Worm (Caenorhabditis elegans): ENCODE results near the gene cyp-13A3.

cyp-13A3 gene

ce11 chrII:9793197-9793596, at the start of gene cyp-13A3:
cyp-13A3 (minus strand) TSS chrII:9793297.
- TF ChIP-seq pha-4 (tag; optimal IDR thresholded peaks at IDR 0.05) (no peak), nhr-237 (tag; optimal IDR thresholded peaks at IDR 0.05) (no peak), ztf-4 (tag; optimal IDR thresholded peaks at IDR 0.05) (no peak), snpc-4 (tag; optimal IDR thresholded peaks at IDR 0.05) (no peak), ceh-9 (tag; optimal IDR thresholded peaks at IDR 0.05) (no peak), daf-12 (tag; optimal IDR thresholded peaks at IDR 0.05) (no peak), fos-1 (tag; optimal IDR thresholded peaks at IDR 0.05) (no peak), elt-2 (tag; optimal IDR thresholded peaks at IDR 0.05) (no peak), nhr-76 (tag; optimal IDR thresholded peaks at IDR 0.05) (no peak), nhr-77 (tag; optimal IDR thresholded peaks at IDR 0.05) (no peak), mdl-1 (tag; optimal IDR thresholded peaks at IDR 0.05) (no peak)

ce11 chrII:9841985-9842505, 48.9 kb upstream of the cyp-13A3 start, which contains the start of gene rnh-1.2:
rnh-1.2 (minus strand) TSS chrII:9842035.
- no peak for TF ChIP-seq skn-1 (tag; optimal IDR thresholded peaks at IDR 0.05)
- TF ChIP-seq nhr-76 (tag; optimal IDR thresholded peaks at IDR 0.05), result no peak
- TF ChIP-seq lin-15B (tag; optimal IDR thresholded peaks at IDR 0.05), result no peak
- TF ChIP-seq nhr-11 (tag; optimal IDR thresholded peaks at IDR 0.05), result no peak
- no peak for TF ChIP-seq lin-39 (tag; optimal IDR thresholded peaks at IDR 0.05)

- TF ChIP-seq lin-15B (tag; optimal IDR thresholded peaks at IDR 0.05), result no peak
- no peak for TF ChIP-seq ceh-16 (tag; optimal IDR thresholded peaks at IDR 0.05)
- TF ChIP-seq jun-1 (tag; optimal IDR thresholded peaks at IDR 0.05), result no peak
- TF ChIP-seq unc-62 (GFP tag; optimal IDR thresholded peaks at IDR 0.05), result no peak
- no peak for TF ChIP-seq fos-1 (tag; optimal IDR thresholded peaks at IDR 0.05)
- no peak for TF ChIP-seq R02D3.7 (tag; optimal IDR thresholded peaks at IDR 0.05)
Observed at ce11 chrII:9840313-9840712, 47.2 kb upstream of the cyp-13A3 start, which contains the start of gene ZK938.11. ZK938.11 (minus strand) TSS chrII:9840413.

ce11 chrII:9838260-9838935, 45.3 kb upstream of the cyp-13A3 start, which contains the start of gene arrd-4:
arrd-4 (minus strand) TSS chrII:9838310.
- TF ChIP-seq sea-2 (GFP tag; optimal IDR thresholded peaks at IDR 0.05) (no peak), nhr-11 (tag; optimal IDR thresholded peaks at IDR 0.05) (peak; percentile 86)

ce11 chrII:9835958-9836357, 42.9 kb upstream of the cyp-13A3 start:
- no peak for TF ChIP-seq lin-39 (tag; optimal IDR thresholded peaks at IDR 0.05)
- no peak for TF ChIP-seq nfya-1 (tag; optimal IDR thresholded peaks at IDR 0.05; ENCODE audit: insufficient read depth)
- no peak for TF ChIP-seq nhr-12 (tag; optimal IDR thresholded peaks at IDR 0.05)
- no peak for TF ChIP-seq nhr-23 (tag; optimal IDR thresholded peaks at IDR 0.05)
- TF ChIP-seq mml-1 (tag; optimal IDR thresholded peaks at IDR 0.05), result no peak
- TF ChIP-seq ztf-11 (tag; optimal IDR thresholded peaks at IDR 0.05), result no peak
- no peak for TF ChIP-seq elt-3 (tag; optimal IDR thresholded peaks at IDR 0.05)
- no peak for TF ChIP-seq lsy-12 (tag; optimal IDR thresholded peaks at IDR 0.05)
- no peak for TF ChIP-seq nhr-25 (tag; optimal IDR thresholded peaks at IDR 0.05)
- TF ChIP-seq R02D3.7 (tag; optimal IDR thresholded peaks at IDR 0.05), result no peak
- no peak for TF ChIP-seq egl-27 (tag; optimal IDR thresholded peaks at IDR 0.05)
- TF ChIP-seq daf-12 (tag; optimal IDR thresholded peaks at IDR 0.05), result no peak
- TF ChIP-seq aly-2 (tag; optimal IDR thresholded peaks at IDR 0.05), result no peak
- TF ChIP-seq zag-1 (tag; optimal IDR thresholded peaks at IDR 0.05), result no peak
- TF ChIP-seq tbx-2 (tag; optimal IDR thresholded peaks at IDR 0.05), result no peak
- TF ChIP-seq mdl-1 (tag; optimal IDR thresholded peaks at IDR 0.05), result no peak

- TF ChIP-seq unc-39 (tag; optimal IDR thresholded peaks at IDR 0.05), result no peak
- TF ChIP-seq ceh-9 (tag; optimal IDR thresholded peaks at IDR 0.05), result no peak
- no peak for TF ChIP-seq nhr-67 (tag; optimal IDR thresholded peaks at IDR 0.05)
- TF ChIP-seq elt-1 (tag; optimal IDR thresholded peaks at IDR 0.05), result no peak
- TF ChIP-seq aly-2 (tag; optimal IDR thresholded peaks at IDR 0.05), result no peak
- TF ChIP-seq nhr-23 (tag; optimal IDR thresholded peaks at IDR 0.05), result no peak
- no peak for TF ChIP-seq nhr-28 (tag; optimal IDR thresholded peaks at IDR 0.05)
- no peak for TF ChIP-seq hmg-11 (tag; optimal IDR thresholded peaks at IDR 0.05)
- TF ChIP-seq elt-2 (tag; optimal IDR thresholded peaks at IDR 0.05), result no peak
- no peak for TF ChIP-seq fkh-10 (GFP tag; optimal IDR thresholded peaks at IDR 0.05)
- no peak for TF ChIP-seq lin-15B (tag; optimal IDR thresholded peaks at IDR 0.05)
- no peak for TF ChIP-seq egl-27 (tag; optimal IDR thresholded peaks at IDR 0.05)
Observed at ce11 chrII:9834921-9835320, 41.8 kb upstream of the cyp-13A3 start, which contains the start of gene arrd-5. arrd-5 (plus strand) TSS chrII:9835221.

Measured in whole organism, L3 larva.